Fruit fly (Drosophila melanogaster): ENCODE data around the gene CG9692.
A peak's percentile ranks its signal among the peaks of the same experiment; 100 is the strongest.

Gene CG9692

DNA sequence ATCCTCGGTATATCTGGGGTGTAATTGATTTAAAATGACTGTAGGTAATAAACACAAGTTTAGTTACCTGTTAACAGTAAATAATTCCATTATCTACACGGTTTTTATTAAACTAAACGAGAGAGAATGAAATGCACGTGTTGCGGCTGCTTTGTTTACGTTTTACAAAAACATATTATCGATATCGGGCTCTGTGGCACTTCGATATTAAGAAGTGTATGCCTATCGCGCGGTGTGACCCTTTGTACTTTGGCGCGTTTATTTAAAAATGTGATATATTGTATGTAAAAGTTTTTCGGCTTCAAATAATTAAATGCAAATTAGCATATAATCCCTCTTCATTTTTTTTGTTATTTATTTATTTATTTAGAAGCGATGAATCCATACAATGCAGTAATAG is 25.9 kb downstream of the CG9692 start, which contains the start of gene Dbp73D (continued):
- TF ChIP-seq YL-1 (GFP tag; optimal IDR thresholded peaks at IDR 0.05), result peak; percentile 50
- TF ChIP-seq ftz-f1 (GFP tag; optimal IDR thresholded peaks at IDR 0.05), result no peak
- no peak for TF ChIP-seq pfk (GFP tag; optimal IDR thresholded peaks at IDR 0.05)
- TF ChIP-seq stc (GFP tag; IDR thresholded peaks at IDR 0.05), result no peak
- TF ChIP-seq CG7786 (GFP tag; optimal IDR thresholded peaks at IDR 0.05), result no peak
- TF ChIP-seq HmgZ (tag; optimal IDR thresholded peaks at IDR 0.05), result no peak
- TF ChIP-seq Oaz (GFP tag; IDR thresholded peaks at IDR 0.05), result no peak
- peak; percentile 85 for TF ChIP-seq CG14710 (tag; optimal IDR thresholded peaks at IDR 0.05)
- no peak for TF ChIP-seq gem (tag; optimal IDR thresholded peaks at IDR 0.05)
- TF ChIP-seq phol (tag; optimal IDR thresholded peaks at IDR 0.05), result no peak
- TF ChIP-seq CG4360 (GFP tag; IDR thresholded peaks at IDR 0.05), result no peak
- no peak for TF ChIP-seq tx (GFP tag; optimal IDR thresholded peaks at IDR 0.05)
- no peak for TF ChIP-seq h (optimal IDR thresholded peaks at IDR 0.05)
- no peak for TF ChIP-seq ranshi (GFP tag; IDR thresholded peaks at IDR 0.05)
- no peak for TF ChIP-seq NC2β (GFP tag; optimal IDR thresholded peaks at IDR 0.05)
- TF ChIP-seq pan (optimal IDR thresholded peaks at IDR 0.05), result no peak
- no peak for TF ChIP-seq pan (GFP tag; optimal IDR thresholded peaks at IDR 0.05 in 1 of 2, IDR thresholded peaks at IDR 0.05 in 1 of 2)
- TF ChIP-seq seq (GFP tag; IDR thresholded peaks at IDR 0.05), result no peak
- TF ChIP-seq CG2875 (GFP tag; optimal IDR thresholded peaks at IDR 0.05), result no peak
- peak; percentile 94 for TF ChIP-seq dm (GFP tag; optimal IDR thresholded peaks at IDR 0.05)
- TF ChIP-seq CG2120 (GFP tag; optimal IDR thresholded peaks at IDR 0.05), result no peak
- no peak for TF ChIP-seq Hr51 (GFP tag; optimal IDR thresholded peaks at IDR 0.05)
- no peak for TF ChIP-seq lbe (GFP tag; optimal IDR thresholded peaks at IDR 0.05)
- TF ChIP-seq CkIIα-i1 (GFP tag; IDR thresholded peaks at IDR 0.05), result no peak
- no peak for TF ChIP-seq CG10462 (GFP tag; optimal IDR thresholded peaks at IDR 0.05)
- no peak for TF ChIP-seq twi (tag; optimal IDR thresholded peaks at IDR 0.05)
- TF ChIP-seq CG3065 (GFP tag; optimal IDR thresholded peaks at IDR 0.05), result no peak
- no peak for TF ChIP-seq croc (GFP tag; conservative IDR thresholded peaks at IDR 0.05)
- TF ChIP-seq dati (GFP tag; IDR thresholded peaks at IDR 0.05), result no peak
- TF ChIP-seq fu2 (GFP tag; optimal IDR thresholded peaks at IDR 0.05), result no peak
- TF ChIP-seq CG12071 (GFP tag; optimal IDR thresholded peaks at IDR 0.05), result no peak
- peak; percentile 36 for TF ChIP-seq MESR4 (GFP tag; optimal IDR thresholded peaks at IDR 0.05)
- TF ChIP-seq slp2 (GFP tag; optimal IDR thresholded peaks at IDR 0.05), result no peak
- TF ChIP-seq tin (GFP tag; optimal IDR thresholded peaks at IDR 0.05), result no peak
- TF ChIP-seq CG11093 (GFP tag; IDR thresholded peaks at IDR 0.05), result no peak
- no peak for TF ChIP-seq rib (GFP tag; IDR thresholded peaks at IDR 0.05)
- no peak for TF ChIP-seq CG13424 (tag; optimal IDR thresholded peaks at IDR 0.05)
- no peak for TF ChIP-seq CG12391 (tag; optimal IDR thresholded peaks at IDR 0.05)
- TF ChIP-seq Ravus (GFP tag; IDR thresholded peaks at IDR 0.05), result no peak
- TF ChIP-seq CG12155 (GFP tag; optimal IDR thresholded peaks at IDR 0.05), result no peak
- no peak for TF ChIP-seq dan (GFP tag; IDR thresholded peaks at IDR 0.05)
- no peak for TF ChIP-seq H15 (GFP tag; IDR thresholded peaks at IDR 0.05)
- TF ChIP-seq tna (GFP tag; IDR thresholded peaks at IDR 0.05; ENCODE audit: partially characterized antibody), result peak; percentile 52; the same call in 1 of the 2 replicates
- TF ChIP-seq Mes4 (GFP tag; optimal IDR thresholded peaks at IDR 0.05), result no peak
- TF ChIP-seq CG7963 (GFP tag; IDR thresholded peaks at IDR 0.05; ENCODE audit: partially characterized antibody), result peak; percentile 43; the same call in 1 of the 3 replicates
- TF ChIP-seq Lhr (GFP tag; optimal IDR thresholded peaks at IDR 0.05), result no peak
- no peak for TF ChIP-seq chm (GFP tag; IDR thresholded peaks at IDR 0.05)
- peak; percentile 19 for TF ChIP-seq zen (tag; optimal IDR thresholded peaks at IDR 0.05)
- TF ChIP-seq odd (GFP tag; optimal IDR thresholded peaks at IDR 0.05), result no peak
- TF ChIP-seq CG11504 (tag; optimal IDR thresholded peaks at IDR 0.05), result no peak
- TF ChIP-seq CG11085 (GFP tag; IDR thresholded peaks at IDR 0.05), result no peak
- TF ChIP-seq CG8281 (tag; optimal IDR thresholded peaks at IDR 0.05), result no peak
- no peak for TF ChIP-seq CG9609 (GFP tag; optimal IDR thresholded peaks at IDR 0.05)

All from whole organism, embryonic.